Fruit fly (Drosophila melanogaster) whole organism, prepupa: Measurements from ENCODE around the gene CG9641.

Experiments
- Blimp-1 ChIP-seq: fragments of 200-800 bp; sonication (Bioruptor generic); optimal IDR thresholded peaks from 3 replicates; lab custom pipeline; 2017; ENCODE audit warnings: missing biosample characterization, missing genetic modification characterization, mild to moderate bottlenecking, moderate library complexity, missing genetic modification reagents
- CG11762 ChIP-seq: fragments of 200-800 bp; sonication (Bioruptor generic); optimal IDR thresholded peaks from 3 replicates; lab custom pipeline; 2016; ENCODE audit warnings: missing biosample characterization, missing genetic modification characterization; ENCODE audit not compliant: insufficient read depth
- CG16779 ChIP-seq: fragments of 200-800 bp; sonication (Bioruptor generic); optimal IDR thresholded peaks from 3 replicates; lab custom pipeline; 2017; ENCODE audit warnings: missing biosample characterization, mild to moderate bottlenecking, missing genetic modification characterization
- CG3032 ChIP-seq: fragments of 200-800 bp; optimal IDR thresholded peaks from 2 replicates; lab custom pipeline; 2019; ENCODE audit warnings: missing biosample characterization, mild to moderate bottlenecking, missing genetic modification characterization, moderate library complexity
- CG31627 ChIP-seq: fragments of 200-800 bp; sonication (Bioruptor generic); optimal IDR thresholded peaks from 3 replicates; lab custom pipeline; 2016; ENCODE audit warnings: missing biosample characterization, missing genetic modification characterization
- CG34406 ChIP-seq: fragments of 200-800 bp; sonication (Bioruptor generic); optimal IDR thresholded peaks from 3 replicates; lab custom pipeline; 2016; ENCODE audit warnings: missing biosample characterization, missing genetic modification characterization
- CG4318 ChIP-seq: fragments of 200-800 bp; sonication (Bioruptor generic); optimal IDR thresholded peaks from 3 replicates; lab custom pipeline; 2017; ENCODE audit warnings: missing biosample characterization, mild to moderate bottlenecking, missing genetic modification characterization
- CG6163 ChIP-seq: fragments of 200-800 bp; sonication (Bioruptor generic); IDR thresholded peaks from 3 replicates; pipeline ENCODE4 v1.3.6; 2022; ENCODE audit warnings: missing biosample characterization, missing genetic modification characterization
- CG6276 ChIP-seq: fragments of 200-800 bp; sonication (Bioruptor generic); optimal IDR thresholded peaks from 2 replicates; lab custom pipeline; 2017; ENCODE audit warnings: missing biosample characterization, mild to moderate bottlenecking, missing genetic modification characterization
- CG6792 ChIP-seq: fragments of 200-800 bp; sonication (Bioruptor generic); optimal IDR thresholded peaks from 3 replicates; lab custom pipeline; 2016; ENCODE audit warnings: missing biosample characterization, missing genetic modification characterization
- CG7368 ChIP-seq: fragments of 200-800 bp; sonication (Bioruptor generic); optimal IDR thresholded peaks from 3 replicates; lab custom pipeline; 2016; ENCODE audit warnings: missing biosample characterization, missing genetic modification characterization
- CG8119 ChIP-seq: fragments of 200-800 bp; sonication (Bioruptor generic); IDR thresholded peaks from 3 replicates; pipeline ENCODE4 v1.3.6; 2022; ENCODE audit warnings: missing biosample characterization, missing genetic modification characterization
- CG8319 ChIP-seq: fragments of 200-800 bp; sonication (Bioruptor generic); optimal IDR thresholded peaks from 3 replicates; lab custom pipeline; 2016; ENCODE audit warnings: missing biosample characterization, missing genetic modification characterization
- Eip78C ChIP-seq: fragments of 200-800 bp; sonication (Bioruptor generic); peaks from one replicate; lab custom pipeline; 2016; ENCODE audit warnings: missing biosample characterization, missing genetic modification characterization
- Eip93F ChIP-seq: fragments of 200-800 bp; sonication (Bioruptor generic); optimal IDR thresholded peaks from 2 replicates; lab custom pipeline; 2016; ENCODE audit warnings: missing biosample characterization, mild to moderate bottlenecking, missing genetic modification characterization
- Ets21C ChIP-seq: fragments of 200-800 bp; sonication (Bioruptor generic); optimal IDR thresholded peaks from 3 replicates; lab custom pipeline; 2016; ENCODE audit warnings: missing biosample characterization, missing genetic modification characterization
- Ets96B ChIP-seq: fragments of 200-800 bp; optimal IDR thresholded peaks from 2 replicates; lab custom pipeline; 2019; ENCODE audit warnings: missing biosample characterization, mild to moderate bottlenecking, missing genetic modification characterization, moderate library complexity
- Gug ChIP-seq: fragments of 200-800 bp; sonication (Bioruptor generic); IDR thresholded peaks from 2 replicates; pipeline ENCODE4 v1.3.6; 2022; ENCODE audit warnings: missing biosample characterization, missing genetic modification characterization
- Hr38 ChIP-seq: sonication (Bioruptor generic); optimal IDR thresholded peaks from 2 replicates; lab custom pipeline; 2016; ENCODE audit warnings: missing biosample characterization, missing genetic modification characterization
- Hr4 ChIP-seq: fragments of 200-800 bp; sonication (Bioruptor generic); optimal IDR thresholded peaks from 3 replicates; lab custom pipeline; 2016; ENCODE audit warnings: missing biosample characterization, missing genetic modification characterization
- Lpt ChIP-seq: fragments of 200-800 bp; sonication (Bioruptor generic); optimal IDR thresholded peaks from 3 replicates; lab custom pipeline; 2016; ENCODE audit warnings: missing biosample characterization, missing genetic modification characterization
- Met ChIP-seq: fragments of 200-800 bp; sonication (Bioruptor generic); optimal IDR thresholded peaks from 3 replicates; lab custom pipeline; 2016; ENCODE audit warnings: missing biosample characterization, missing genetic modification characterization
- Smox ChIP-seq: fragments of 200-800 bp; sonication (Bioruptor generic); optimal IDR thresholded peaks from 3 replicates; lab custom pipeline; 2016; ENCODE audit warnings: missing biosample characterization, missing genetic modification characterization
- Sox14 ChIP-seq: fragments of 200-800 bp; sonication (Bioruptor generic); optimal IDR thresholded peaks from 3 replicates; lab custom pipeline; 2016; ENCODE audit warnings: missing biosample characterization, missing genetic modification characterization
- Sox15 ChIP-seq: fragments of 200-800 bp; sonication (Bioruptor generic); optimal IDR thresholded peaks from 3 replicates; lab custom pipeline; 2016; ENCODE audit warnings: missing biosample characterization, missing genetic modification characterization
- achi ChIP-seq: fragments of 200-800 bp; sonication (Bioruptor generic); optimal IDR thresholded peaks from 3 replicates; lab custom pipeline; 2016; ENCODE audit warnings: missing biosample characterization, missing genetic modification characterization
- cyc ChIP-seq: fragments of 200-800 bp; sonication (Bioruptor generic); optimal IDR thresholded peaks from 3 replicates; lab custom pipeline; 2016; ENCODE audit warnings: missing biosample characterization, missing genetic modification characterization
- dac ChIP-seq: fragments of 200-800 bp; sonication (Bioruptor generic); optimal IDR thresholded peaks from 2 replicates; lab custom pipeline; 2017; ENCODE audit warnings: missing biosample characterization, mild to moderate bottlenecking, missing genetic modification characterization
- eg ChIP-seq: fragments of 200-800 bp; sonication (Bioruptor generic); IDR thresholded peaks from 3 replicates; pipeline ENCODE4 v1.3.6; 2022; ENCODE audit warnings: missing biosample characterization, missing genetic modification characterization
- esn ChIP-seq: fragments of 200-800 bp; sonication (Bioruptor generic); optimal IDR thresholded peaks from 2 replicates; lab custom pipeline; 2016; ENCODE audit warnings: missing biosample characterization, mild to moderate bottlenecking, missing genetic modification characterization, moderate library complexity
- fd59A ChIP-seq: fragments of 200-800 bp; sonication (Bioruptor generic); optimal IDR thresholded peaks from 2 replicates; lab custom pipeline; 2017; ENCODE audit warnings: missing biosample characterization, mild to moderate bottlenecking, missing genetic modification characterization, missing genetic modification reagents
- fd85E ChIP-seq: fragments of 200-800 bp; sonication (Bioruptor generic); optimal IDR thresholded peaks from 3 replicates; lab custom pipeline; 2016; ENCODE audit warnings: missing biosample characterization, missing genetic modification characterization
- fkh ChIP-seq: fragments of 200-800 bp; sonication (Bioruptor generic); optimal IDR thresholded peaks from 3 replicates; lab custom pipeline; 2017; ENCODE audit warnings: missing biosample characterization, mild to moderate bottlenecking, missing genetic modification characterization, moderate library complexity
- lz ChIP-seq: fragments of 200-800 bp; sonication (Bioruptor generic); optimal IDR thresholded peaks from 3 replicates; lab custom pipeline; 2016; ENCODE audit warnings: missing biosample characterization, missing genetic modification characterization
- net ChIP-seq: fragments of 200-800 bp; sonication (Bioruptor generic); optimal IDR thresholded peaks from 3 replicates; lab custom pipeline; 2016; ENCODE audit warnings: missing biosample characterization, missing genetic modification characterization
- spab ChIP-seq: fragments of 200-800 bp; sonication (Bioruptor generic); optimal IDR thresholded peaks from 2 replicates; lab custom pipeline; 2017; ENCODE audit warnings: missing biosample characterization, mild to moderate bottlenecking, missing genetic modification characterization, missing genetic modification reagents
- ss ChIP-seq, 2 experiments: fragments of 200-800 bp; sonication (Bioruptor generic); optimal IDR thresholded peaks; 2 replicates in 1 of 2; 3 replicates in 1 of 2; lab custom pipeline; 2017 to 2018; ENCODE audit warnings: mild to moderate bottlenecking in 2 of 2, missing biosample characterization in 2 of 2, missing genetic modification characterization in 2 of 2, moderate library complexity in 1 of 2
- topi ChIP-seq: fragments of 200-800 bp; sonication (Bioruptor generic); optimal IDR thresholded peaks from 3 replicates; lab custom pipeline; 2016; ENCODE audit warnings: missing biosample characterization, missing genetic modification characterization
- vri ChIP-seq: fragments of 200-800 bp; sonication (Bioruptor generic); optimal IDR thresholded peaks from 3 replicates; lab custom pipeline; 2016; ENCODE audit warnings: missing biosample characterization, mild to moderate bottlenecking, missing genetic modification characterization

Gene CG9641

dm6 chr2L:3011484-3011883 lies 34.8 kb upstream of the CG9641 start (continued):
- TF ChIP-seq vri, result peak; percentile 65
- peak; percentile 76 for TF ChIP-seq Ets96B (tag; lab: Kevin White, UChicago)
- TF ChIP-seq Hr4 (GFP tag; lab: Kevin White, UChicago), result peak; percentile 1
- peak; percentile 50 for TF ChIP-seq Eip93F (GFP tag; lab: Kevin White, UChicago)
- peak; percentile 76 for TF ChIP-seq CG7368 (GFP tag; lab: Kevin White, UChicago)
- TF ChIP-seq Ets21C (GFP tag; lab: Kevin White, UChicago), result peak; percentile 81
- TF ChIP-seq Met (GFP tag; lab: Kevin White, UChicago), result peak; percentile 88
- TF ChIP-seq CG34406, result peak; percentile 81
- TF ChIP-seq achi (GFP tag; lab: Kevin White, UChicago), result peak; percentile 78
- TF ChIP-seq CG31627, result peak; percentile 91
- TF ChIP-seq fd85E (GFP tag; lab: Kevin White, UChicago), result peak; percentile 13
- TF ChIP-seq Gug (GFP tag; lab: Robert Waterston, UW), result no peak
- TF ChIP-seq Lpt (GFP tag; lab: Kevin White, UChicago), result peak; percentile 23
- no peak for TF ChIP-seq Hr38 (GFP tag; lab: Kevin White, UChicago)
- TF ChIP-seq Eip78C (GFP tag; lab: Kevin White, UChicago), result peak; percentile 96
- peak; percentile 85 for TF ChIP-seq lz (GFP tag; lab: Kevin White, UChicago)
- no peak for TF ChIP-seq dac (GFP tag; lab: Kevin White, UChicago)
- TF ChIP-seq CG6792 (GFP tag; lab: Kevin White, UChicago), result peak; percentile 82
- peak; percentile 88 for TF ChIP-seq cyc (GFP tag; lab: Kevin White, UChicago)
- TF ChIP-seq CG8119, result peak; percentile 50; the same call in 1 of the 3 replicates

dm6 chr2L:3009438-3009837 lies 32.8 kb upstream of the CG9641 start:
- TF ChIP-seq dac (GFP tag; lab: Kevin White, UChicago) (no peak), CG11762 (GFP tag; lab: Kevin White, UChicago) (no peak), CG16779 (tag; lab: Kevin White, UChicago) (no peak), CG34406 (no peak), topi (no peak), Hr4 (GFP tag; lab: Kevin White, UChicago) (no peak), net (GFP tag; lab: Kevin White, UChicago) (no peak), CG6792 (GFP tag; lab: Kevin White, UChicago) (no peak), Sox15 (no peak), Lpt (GFP tag; lab: Kevin White, UChicago) (no peak), Ets96B (tag; lab: Kevin White, UChicago) (no peak), CG6276 (no peak), Eip78C (GFP tag; lab: Kevin White, UChicago) (no peak)
- TF ChIP-seq, all 60 proteins: peak for 0

- TF ChIP-seq ss (GFP tag; optimal IDR thresholded peaks at IDR 0.05; lab: Kevin White, UChicago), result no peak
- no peak for TF ChIP-seq topi
- no peak for TF ChIP-seq Blimp-1 (GFP tag; lab: Kevin White, UChicago)
- TF ChIP-seq esn (GFP tag; lab: Kevin White, UChicago), result no peak
- TF ChIP-seq CG3032 (tag; lab: Kevin White, UChicago), result no peak
- TF ChIP-seq cyc (GFP tag; lab: Kevin White, UChicago), result no peak
- TF ChIP-seq fkh, result no peak
- no peak for TF ChIP-seq Smox
- no peak for TF ChIP-seq achi (GFP tag; lab: Kevin White, UChicago)
- TF ChIP-seq eg (GFP tag; lab: Robert Waterston, UW), result no peak
- TF ChIP-seq fd59A, result no peak
- no peak for TF ChIP-seq dac (GFP tag; lab: Kevin White, UChicago)
- no peak for TF ChIP-seq CG8319
- TF ChIP-seq Sox14 (GFP tag; lab: Kevin White, UChicago), result no peak
- TF ChIP-seq CG4318, result no peak
- no peak for TF ChIP-seq CG11762 (GFP tag; lab: Kevin White, UChicago)
- TF ChIP-seq CG6276, result no peak
- no peak for TF ChIP-seq Gug (GFP tag; lab: Robert Waterston, UW)
- TF ChIP-seq CG6163 (GFP tag; lab: Robert Waterston, UW), result no peak
- no peak for TF ChIP-seq spab
These were observed 30.3 kb upstream of the CG9641 start for dm6 chr2L:3006925-3007426.
